Fruit fly (Drosophila melanogaster) whole organism, prepupa: ENCODE data around the gene kuz.

ENCODE experiments used
- Blimp-1 ChIP-seq: fragments of 200-800 bp; sonication (Bioruptor generic); optimal IDR thresholded peaks from 3 replicates; lab custom pipeline; 2017; ENCODE audit warnings: missing biosample characterization, missing genetic modification characterization, mild to moderate bottlenecking, moderate library complexity, missing genetic modification reagents
- CG10631 ChIP-seq: fragments of 200-800 bp; sonication (Bioruptor generic); optimal IDR thresholded peaks from 2 replicates; lab custom pipeline; 2016; ENCODE audit warnings: missing biosample characterization, missing genetic modification characterization
- CG10669 ChIP-seq: fragments of 200-800 bp; sonication (Bioruptor generic); optimal IDR thresholded peaks from 3 replicates; lab custom pipeline; 2018; ENCODE audit warnings: missing biosample characterization, mild to moderate bottlenecking, missing genetic modification characterization, moderate library complexity
- CG11294 ChIP-seq: fragments of 200-800 bp; sonication (Bioruptor generic); IDR thresholded peaks from 2 replicates; pipeline ENCODE4 v1.3.6; 2022; ENCODE audit warnings: missing biosample characterization, missing genetic modification characterization
- CG11762 ChIP-seq: fragments of 200-800 bp; sonication (Bioruptor generic); optimal IDR thresholded peaks from 3 replicates; lab custom pipeline; 2016; ENCODE audit warnings: missing biosample characterization, missing genetic modification characterization; ENCODE audit not compliant: insufficient read depth
- CG11902 ChIP-seq: fragments of 200-800 bp; sonication (Bioruptor generic); optimal IDR thresholded peaks from 3 replicates; lab custom pipeline; 2016; ENCODE audit warnings: missing biosample characterization, missing genetic modification characterization
- CG15336 ChIP-seq: fragments of 200-800 bp; sonication (Bioruptor generic); IDR thresholded peaks from 2 replicates; pipeline ENCODE4 v1.3.6; 2022; ENCODE audit warnings: missing biosample characterization, missing genetic modification characterization
- CG1621 ChIP-seq: fragments of 200-800 bp; sonication (Bioruptor generic); optimal IDR thresholded peaks from 3 replicates; lab custom pipeline; 2018; ENCODE audit warnings: missing biosample characterization, mild to moderate bottlenecking, missing genetic modification characterization
- CG3032 ChIP-seq: fragments of 200-800 bp; optimal IDR thresholded peaks from 2 replicates; lab custom pipeline; 2019; ENCODE audit warnings: missing biosample characterization, mild to moderate bottlenecking, missing genetic modification characterization, moderate library complexity
- CG32006 ChIP-seq: fragments of 200-800 bp; sonication (Bioruptor generic); optimal IDR thresholded peaks from 3 replicates; lab custom pipeline; 2017; ENCODE audit warnings: missing biosample characterization, mild to moderate bottlenecking, missing genetic modification characterization
- CG34406 ChIP-seq: fragments of 200-800 bp; sonication (Bioruptor generic); optimal IDR thresholded peaks from 3 replicates; lab custom pipeline; 2016; ENCODE audit warnings: missing biosample characterization, missing genetic modification characterization
- CG3919 ChIP-seq: fragments of 200-800 bp; sonication (Bioruptor generic); optimal IDR thresholded peaks from 3 replicates; lab custom pipeline; 2016; ENCODE audit warnings: missing biosample characterization, missing genetic modification characterization
- CG4318 ChIP-seq: fragments of 200-800 bp; sonication (Bioruptor generic); optimal IDR thresholded peaks from 3 replicates; lab custom pipeline; 2017; ENCODE audit warnings: missing biosample characterization, mild to moderate bottlenecking, missing genetic modification characterization
- CG6163 ChIP-seq: fragments of 200-800 bp; sonication (Bioruptor generic); IDR thresholded peaks from 3 replicates; pipeline ENCODE4 v1.3.6; 2022; ENCODE audit warnings: missing biosample characterization, missing genetic modification characterization
- CG6276 ChIP-seq: fragments of 200-800 bp; sonication (Bioruptor generic); optimal IDR thresholded peaks from 2 replicates; lab custom pipeline; 2017; ENCODE audit warnings: missing biosample characterization, mild to moderate bottlenecking, missing genetic modification characterization
- CG6792 ChIP-seq: fragments of 200-800 bp; sonication (Bioruptor generic); optimal IDR thresholded peaks from 3 replicates; lab custom pipeline; 2016; ENCODE audit warnings: missing biosample characterization, missing genetic modification characterization
- CG6808 ChIP-seq: fragments of 200-800 bp; sonication (Bioruptor generic); optimal IDR thresholded peaks from 3 replicates; lab custom pipeline; 2017; ENCODE audit warnings: missing biosample characterization, missing genetic modification characterization, mild to moderate bottlenecking, moderate library complexity, missing genetic modification reagents
- CG6854 ChIP-seq: fragments of 200-800 bp; sonication (Bioruptor generic); optimal IDR thresholded peaks from 2 replicates; lab custom pipeline; 2017; ENCODE audit warnings: missing biosample characterization, mild to moderate bottlenecking, missing genetic modification characterization
- CG7368 ChIP-seq: fragments of 200-800 bp; sonication (Bioruptor generic); optimal IDR thresholded peaks from 3 replicates; lab custom pipeline; 2016; ENCODE audit warnings: missing biosample characterization, missing genetic modification characterization
- CG8119 ChIP-seq: fragments of 200-800 bp; sonication (Bioruptor generic); IDR thresholded peaks from 3 replicates; pipeline ENCODE4 v1.3.6; 2022; ENCODE audit warnings: missing biosample characterization, missing genetic modification characterization
- CG8319 ChIP-seq: fragments of 200-800 bp; sonication (Bioruptor generic); optimal IDR thresholded peaks from 3 replicates; lab custom pipeline; 2016; ENCODE audit warnings: missing biosample characterization, missing genetic modification characterization
- Eip75B ChIP-seq: fragments of 200-800 bp; sonication (Bioruptor generic); optimal IDR thresholded peaks from 3 replicates; lab custom pipeline; 2016; ENCODE audit warnings: missing biosample characterization, missing genetic modification characterization
- Eip93F ChIP-seq: fragments of 200-800 bp; sonication (Bioruptor generic); optimal IDR thresholded peaks from 2 replicates; lab custom pipeline; 2016; ENCODE audit warnings: missing biosample characterization, mild to moderate bottlenecking, missing genetic modification characterization
- Ets21C ChIP-seq: fragments of 200-800 bp; sonication (Bioruptor generic); optimal IDR thresholded peaks from 3 replicates; lab custom pipeline; 2016; ENCODE audit warnings: missing biosample characterization, missing genetic modification characterization
- Ets96B ChIP-seq: fragments of 200-800 bp; optimal IDR thresholded peaks from 2 replicates; lab custom pipeline; 2019; ENCODE audit warnings: missing biosample characterization, mild to moderate bottlenecking, missing genetic modification characterization, moderate library complexity
- Gug ChIP-seq: fragments of 200-800 bp; sonication (Bioruptor generic); IDR thresholded peaks from 2 replicates; pipeline ENCODE4 v1.3.6; 2022; ENCODE audit warnings: missing biosample characterization, missing genetic modification characterization
- Hr38 ChIP-seq: sonication (Bioruptor generic); optimal IDR thresholded peaks from 2 replicates; lab custom pipeline; 2016; ENCODE audit warnings: missing biosample characterization, missing genetic modification characterization
- Hr39 ChIP-seq: fragments of 200-800 bp; sonication (Bioruptor generic); optimal IDR thresholded peaks from 2 replicates; lab custom pipeline; 2016; ENCODE audit warnings: missing biosample characterization, missing genetic modification characterization
- Hr4 ChIP-seq: fragments of 200-800 bp; sonication (Bioruptor generic); optimal IDR thresholded peaks from 3 replicates; lab custom pipeline; 2016; ENCODE audit warnings: missing biosample characterization, missing genetic modification characterization
- Lpt ChIP-seq: fragments of 200-800 bp; sonication (Bioruptor generic); optimal IDR thresholded peaks from 3 replicates; lab custom pipeline; 2016; ENCODE audit warnings: missing biosample characterization, missing genetic modification characterization
- Met ChIP-seq: fragments of 200-800 bp; sonication (Bioruptor generic); optimal IDR thresholded peaks from 3 replicates; lab custom pipeline; 2016; ENCODE audit warnings: missing biosample characterization, missing genetic modification characterization
- OdsH ChIP-seq: fragments of 200-800 bp; sonication (Bioruptor generic); optimal IDR thresholded peaks from 3 replicates; lab custom pipeline; 2016; ENCODE audit warnings: missing biosample characterization, missing genetic modification characterization
- Sox102F ChIP-seq: fragments of 200-800 bp; sonication (Bioruptor generic); optimal IDR thresholded peaks from 2 replicates; lab custom pipeline; 2016; ENCODE audit warnings: missing biosample characterization, mild to moderate bottlenecking, missing genetic modification characterization
- Sox14 ChIP-seq: fragments of 200-800 bp; sonication (Bioruptor generic); optimal IDR thresholded peaks from 3 replicates; lab custom pipeline; 2016; ENCODE audit warnings: missing biosample characterization, missing genetic modification characterization
- Sox15 ChIP-seq: fragments of 200-800 bp; sonication (Bioruptor generic); optimal IDR thresholded peaks from 3 replicates; lab custom pipeline; 2016; ENCODE audit warnings: missing biosample characterization, missing genetic modification characterization
- achi ChIP-seq: fragments of 200-800 bp; sonication (Bioruptor generic); optimal IDR thresholded peaks from 3 replicates; lab custom pipeline; 2016; ENCODE audit warnings: missing biosample characterization, missing genetic modification characterization
- cyc ChIP-seq: fragments of 200-800 bp; sonication (Bioruptor generic); optimal IDR thresholded peaks from 3 replicates; lab custom pipeline; 2016; ENCODE audit warnings: missing biosample characterization, missing genetic modification characterization
- dsx ChIP-seq: fragments of 200-800 bp; optimal IDR thresholded peaks from 3 replicates; lab custom pipeline; 2019; ENCODE audit warnings: missing biosample characterization, mild to moderate bottlenecking, missing genetic modification characterization, moderate library complexity; ENCODE audit not compliant: poor library complexity, severe bottlenecking
- esn ChIP-seq: fragments of 200-800 bp; sonication (Bioruptor generic); optimal IDR thresholded peaks from 2 replicates; lab custom pipeline; 2016; ENCODE audit warnings: missing biosample characterization, mild to moderate bottlenecking, missing genetic modification characterization, moderate library complexity
- fd59A ChIP-seq: fragments of 200-800 bp; sonication (Bioruptor generic); optimal IDR thresholded peaks from 2 replicates; lab custom pipeline; 2017; ENCODE audit warnings: missing biosample characterization, mild to moderate bottlenecking, missing genetic modification characterization, missing genetic modification reagents
- fd85E ChIP-seq: fragments of 200-800 bp; sonication (Bioruptor generic); optimal IDR thresholded peaks from 3 replicates; lab custom pipeline; 2016; ENCODE audit warnings: missing biosample characterization, missing genetic modification characterization
- fkh ChIP-seq: fragments of 200-800 bp; sonication (Bioruptor generic); optimal IDR thresholded peaks from 3 replicates; lab custom pipeline; 2017; ENCODE audit warnings: missing biosample characterization, mild to moderate bottlenecking, missing genetic modification characterization, moderate library complexity
- lz ChIP-seq: fragments of 200-800 bp; sonication (Bioruptor generic); optimal IDR thresholded peaks from 3 replicates; lab custom pipeline; 2016; ENCODE audit warnings: missing biosample characterization, missing genetic modification characterization
- pdm3 ChIP-seq: fragments of 200-800 bp; sonication (Bioruptor generic); optimal IDR thresholded peaks from 3 replicates; lab custom pipeline; 2016; ENCODE audit warnings: missing biosample characterization, missing genetic modification characterization
- spab ChIP-seq: fragments of 200-800 bp; sonication (Bioruptor generic); optimal IDR thresholded peaks from 2 replicates; lab custom pipeline; 2017; ENCODE audit warnings: missing biosample characterization, mild to moderate bottlenecking, missing genetic modification characterization, missing genetic modification reagents
- ss ChIP-seq, 2 experiments: fragments of 200-800 bp; sonication (Bioruptor generic); optimal IDR thresholded peaks; 2 replicates in 1 of 2; 3 replicates in 1 of 2; lab custom pipeline; 2017 to 2018; ENCODE audit warnings: mild to moderate bottlenecking in 2 of 2, missing biosample characterization in 2 of 2, missing genetic modification characterization in 2 of 2, moderate library complexity in 1 of 2
- svp ChIP-seq: fragments of 200-800 bp; sonication (Bioruptor generic); peaks from one replicate; lab custom pipeline; 2016; ENCODE audit warnings: missing biosample characterization, missing genetic modification characterization

Gene kuz

DNA sequence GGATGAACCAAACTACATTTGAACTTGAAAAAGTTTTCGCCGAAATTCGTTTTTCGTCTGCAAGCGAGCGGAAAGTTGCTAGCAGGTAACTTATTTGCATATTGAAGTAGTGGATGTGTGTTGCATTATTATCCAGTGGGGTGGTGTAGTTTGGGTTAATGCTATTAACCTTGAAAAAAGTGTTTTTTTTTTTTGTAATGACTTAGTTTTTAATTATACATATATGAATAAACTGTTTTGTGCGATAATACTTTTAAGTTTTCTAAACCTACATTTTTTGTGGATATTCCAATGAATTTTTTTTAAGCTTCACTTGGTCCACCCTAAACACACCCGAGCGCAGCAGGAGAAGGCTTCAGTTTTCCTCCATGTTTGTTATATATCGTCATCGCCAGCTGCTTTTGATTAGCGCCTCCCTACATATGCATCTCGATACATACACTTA is 21.1 kb downstream of the kuz start (continued):
- TF ChIP-seq CG32006 (GFP tag; lab: Kevin White, UChicago) = peak; percentile 93
- TF ChIP-seq cyc (GFP tag; lab: Kevin White, UChicago) = peak; percentile 89
- TF ChIP-seq dsx (GFP tag; lab: Kevin White, UChicago) = peak; percentile 60
- TF ChIP-seq CG10669 (GFP tag; lab: Kevin White, UChicago) = peak; percentile 84
- peak; percentile 50 for TF ChIP-seq CG1621 (tag; lab: Kevin White, UChicago)
- peak; percentile 86 for TF ChIP-seq CG10631 (GFP tag; lab: Kevin White, UChicago)
- TF ChIP-seq CG8319 (GFP tag; lab: Kevin White, UChicago) = peak; percentile 88
- peak; percentile 97 for TF ChIP-seq esn (GFP tag; lab: Kevin White, UChicago)
- TF ChIP-seq Ets21C (GFP tag; lab: Kevin White, UChicago) = peak; percentile 85
- TF ChIP-seq CG4318 (GFP tag; lab: Kevin White, UChicago) = peak; percentile 80
- TF ChIP-seq Sox102F (GFP tag; lab: Kevin White, UChicago) = peak; percentile 97
- TF ChIP-seq Lpt (GFP tag; lab: Kevin White, UChicago) = peak; percentile 90

DNA sequence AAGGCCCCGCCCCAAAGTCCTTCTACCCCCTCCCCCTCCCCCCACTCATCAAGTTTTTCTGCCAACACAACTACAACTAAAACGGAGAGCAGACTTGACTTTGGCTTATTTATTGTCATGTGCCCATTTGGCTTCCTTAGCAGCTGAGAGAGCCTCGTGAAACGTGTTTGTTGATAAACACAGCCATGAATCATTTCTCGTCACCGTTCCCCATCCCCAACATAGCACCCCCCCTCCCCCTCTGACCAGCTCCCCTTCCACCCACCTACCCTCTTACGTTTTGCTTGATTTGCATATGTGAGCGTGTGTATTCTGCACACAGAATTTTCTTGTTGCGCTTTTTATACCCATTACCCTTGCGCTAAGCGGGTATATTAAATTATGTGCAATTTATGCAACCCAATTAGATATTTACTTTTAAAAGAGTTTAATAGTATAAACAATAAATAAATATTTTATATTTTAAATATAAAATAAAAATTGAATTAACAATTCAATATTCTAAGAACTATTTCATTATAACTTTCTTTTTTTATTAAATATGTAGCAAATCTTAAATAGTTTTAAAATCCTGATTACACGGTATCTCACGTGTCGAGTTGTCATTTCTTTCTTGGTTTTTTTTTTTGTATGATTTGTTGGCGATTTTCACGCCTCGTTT is 22.0 kb downstream of the kuz start:
- TF ChIP-seq Hr39 (GFP tag; lab: Kevin White, UChicago) (no peak), CG10631 (GFP tag; lab: Kevin White, UChicago) (peak; percentile 71), Eip75B (GFP tag; lab: Kevin White, UChicago) (peak; percentile 44), Gug (GFP tag; lab: Robert Waterston, UW) (peak; percentile 49), Sox15 (GFP tag; lab: Kevin White, UChicago) (peak; percentile 22), CG34406 (GFP tag; lab: Kevin White, UChicago) (peak; percentile 60), CG8119 (GFP tag; lab: Robert Waterston, UW) (peak; percentile 75), CG15336 (GFP tag; lab: Robert Waterston, UW) (peak; percentile 78), fd85E (GFP tag; lab: Kevin White, UChicago) (no peak), pdm3 (GFP tag; lab: Kevin White, UChicago) (no peak), achi (GFP tag; lab: Kevin White, UChicago) (peak; percentile 63), Hr38 (no peak), Eip93F (GFP tag; lab: Kevin White, UChicago) (no peak), Met (peak; percentile 21), CG6854 (no peak), CG32006 (GFP tag; lab: Kevin White, UChicago) (peak; percentile 79), svp (GFP tag; lab: Kevin White, UChicago) (peak; percentile 76), fkh (GFP tag; lab: Kevin White, UChicago) (peak; percentile 33), dsx (GFP tag; lab: Kevin White, UChicago) (peak; percentile 53), OdsH (GFP tag; lab: Kevin White, UChicago) (peak; percentile 53), CG6276 (GFP tag; lab: Kevin White, UChicago) (peak; percentile 61), CG6808 (GFP tag; lab: Kevin White, UChicago) (peak; percentile 37), CG11762 (GFP tag; lab: Kevin White, UChicago) (no peak), Blimp-1 (GFP tag; lab: Kevin White, UChicago) (peak; percentile 21), cyc (GFP tag; lab: Kevin White, UChicago) (peak; percentile 3), CG6163 (GFP tag; lab: Robert Waterston, UW) (peak; percentile 50; the same call in 1 of the 3 replicates), spab (peak; percentile 35), CG1621 (tag; lab: Kevin White, UChicago) (no peak), CG4318 (GFP tag; lab: Kevin White, UChicago) (peak; percentile 49), CG11902 (GFP tag; lab: Kevin White, UChicago) (no peak), CG7368 (GFP tag; lab: Kevin White, UChicago) (peak; percentile 34), Sox14 (GFP tag; lab: Kevin White, UChicago) (no peak), ss (GFP tag; optimal IDR thresholded peaks at IDR 0.05; lab: Kevin White, UChicago) (peak; percentile 49 to 53), Ets96B (tag; lab: Kevin White, UChicago) (peak; percentile 65), fd59A (GFP tag; lab: Kevin White, UChicago) (no peak), CG3919 (GFP tag; lab: Kevin White, UChicago) (peak; percentile 32), CG3032 (tag; lab: Kevin White, UChicago) (peak; percentile 70), CG6792 (GFP tag; lab: Kevin White, UChicago) (peak; percentile 48), Hr4 (GFP tag; lab: Kevin White, UChicago) (peak; percentile 41), lz (no peak), CG11294 (GFP tag; lab: Robert Waterston, UW) (no peak), Sox102F (GFP tag; lab: Kevin White, UChicago) (peak; percentile 26)
